Fruit fly (Drosophila melanogaster) Kc167 (cell line): ENCODE data around the gene CG4073.

Source experiments
- Myc ChIP-seq: fragments of >200 bp; optimal IDR thresholded peaks from 2 replicates; lab custom pipeline; 2017; ENCODE audit warnings: missing external identifiers
- Sin3A ChIP-seq: fragments of >200 bp; optimal IDR thresholded peaks from 2 replicates; lab custom pipeline; 2018; ENCODE audit warnings: missing external identifiers
- h ChIP-seq: fragments of >200 bp; optimal IDR thresholded peaks from 3 replicates; lab custom pipeline; 2018; ENCODE audit warnings: missing external identifiers
- insv ChIP-seq: fragments of >200 bp; optimal IDR thresholded peaks from 3 replicates; lab custom pipeline; 2018; ENCODE audit warnings: missing external identifiers
- psq ChIP-seq: fragments of >200 bp; optimal IDR thresholded peaks from 2 replicates; lab custom pipeline; 2017; ENCODE audit warnings: missing external identifiers
- ttk ChIP-seq: sonication (Bioruptor generic); optimal IDR thresholded peaks from 2 replicates; lab custom pipeline; 2017; ENCODE audit warnings: missing external identifiers

The CG4073 gene

DNA sequence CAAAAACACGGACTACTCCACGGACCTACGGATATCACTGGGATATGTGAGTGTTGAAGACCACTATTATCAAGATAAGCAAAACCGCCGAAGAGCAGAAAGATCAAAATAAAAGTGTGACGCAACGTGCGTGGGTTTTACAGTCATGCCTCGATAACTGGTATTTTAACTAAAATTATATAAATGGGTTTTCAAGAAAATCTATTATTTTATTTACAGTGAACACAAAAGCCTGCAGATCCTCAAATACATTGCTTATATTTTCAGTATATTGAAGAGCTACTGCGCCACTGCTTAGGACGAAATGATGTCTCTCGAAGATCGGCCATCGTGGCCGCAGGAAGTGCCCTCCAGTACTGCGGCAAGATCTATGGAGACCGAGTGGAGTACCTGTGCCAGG lies 47.4 kb downstream of the CG4073 start:
- TF ChIP-seq Sin3A (lab: Kevin White, UChicago) (no peak), ttk (no peak), Myc (lab: Kevin White, UChicago) (no peak), h (no peak), psq (no peak), insv (lab: Kevin White, UChicago) (no peak)
